Worm (Caenorhabditis elegans) whole organism, L1 larva: ENCODE data around the gene F35C11.5.

Experiments used
- C04F5.9 ChIP-seq: sonication (generic microtip); optimal IDR thresholded peaks from 2 replicates; lab custom pipeline; 2016; ENCODE audit warnings: missing genetic modification characterization, missing compliant biosample characterization
- aha-1 ChIP-seq: fragments of 150-350 bp; optimal IDR thresholded peaks from 2 replicates; lab custom pipeline; 2014; ENCODE audit warnings: missing biosample characterization, missing genetic modification characterization
- alr-1 ChIP-seq: fragments of 200-800 bp; sonication (Bioruptor generic); optimal IDR thresholded peaks from 2 replicates; lab custom pipeline; 2018; ENCODE audit warnings: borderline replicate concordance, mild to moderate bottlenecking, missing genetic modification characterization, missing compliant biosample characterization
- dpl-1 ChIP-seq, 3 experiments: fragments of 150-350 bp in 2 of 3; sonication (generic microtip) in 1 of 3; optimal IDR thresholded peaks; 2 replicates each; lab custom pipeline; 2014 to 2017; ENCODE audit warnings: missing biosample characterization in 3 of 3, missing genetic modification characterization in 3 of 3, missing genetic modification reagents in 3 of 3
- hlh-4 ChIP-seq: sonication (generic microtip); optimal IDR thresholded peaks from 2 replicates; lab custom pipeline; 2016; ENCODE audit warnings: mild to moderate bottlenecking, missing genetic modification characterization, missing compliant biosample characterization
- lin-15B ChIP-seq: fragments of 150-350 bp; sonication (generic microtip); optimal IDR thresholded peaks from 3 replicates; lab custom pipeline; 2014; ENCODE audit warnings: missing biosample characterization, missing genetic modification characterization
- snpc-4 ChIP-seq: fragments of 150-350 bp; optimal IDR thresholded peaks from 2 replicates; lab custom pipeline; 2014; ENCODE audit warnings: missing biosample characterization, missing genetic modification characterization

ce11 chrII:8216433-8216832 is 37.1 kb upstream of the F35C11.5 start, which contains the start of gene M110.3:
- no peak for TF ChIP-seq hlh-4 (tag; lab: Kevin White, UChicago)
- peak; percentile 44 for TF ChIP-seq C04F5.9
- TF ChIP-seq dpl-1 (GFP tag; optimal IDR thresholded peaks at IDR 0.05; lab: Kevin White, UChicago): peak; percentile 18 to 58 (median 42)
- no peak for TF ChIP-seq snpc-4 (tag; lab: Kevin White, UChicago)
- TF ChIP-seq lin-15B: peak; percentile 2
- no peak for TF ChIP-seq aha-1 (tag; lab: Kevin White, UChicago)
- TF ChIP-seq alr-1 (tag; lab: Kevin White, UChicago): no peak
